Fruit fly (Drosophila melanogaster): ENCODE data around the gene lilli.
A peak's percentile ranks its signal among the peaks of the same experiment; 100 is the strongest.

dm6 chr2L:2882968-2883702 lies 2.6 kb upstream of the lilli start:
- no peak for TF ChIP-seq pad (GFP tag; optimal IDR thresholded peaks at IDR 0.05)
- peak; percentile 26 for TF ChIP-seq CG14711 (tag; optimal IDR thresholded peaks at IDR 0.05)
